Worm (Caenorhabditis elegans) whole organism, mixed stage, embryonic: ENCODE results near the gene F58B4.7.

Experiments
- M03D4.4 ChIP-seq: sonication (generic microtip); optimal IDR thresholded peaks from 2 replicates; lab custom pipeline; 2017; ENCODE audit warnings: mild to moderate bottlenecking, missing genetic modification characterization, missing compliant biosample characterization
- blmp-1 ChIP-seq: fragments of 150-350 bp; optimal IDR thresholded peaks from 2 replicates; lab custom pipeline; 2014; ENCODE audit warnings: missing biosample characterization, missing genetic modification characterization
- ceh-39 ChIP-seq: fragments of 150-350 bp; optimal IDR thresholded peaks from 2 replicates; lab custom pipeline; 2014; ENCODE audit warnings: missing biosample characterization, missing genetic modification characterization
- ceh-43 ChIP-seq: fragments of 200-800 bp; sonication (Bioruptor generic); optimal IDR thresholded peaks from 2 replicates; lab custom pipeline; 2018; ENCODE audit warnings: mild to moderate bottlenecking, missing genetic modification characterization, moderate library complexity, missing compliant biosample characterization
- ceh-83 ChIP-seq: fragments of 200-800 bp; sonication (Bioruptor generic); optimal IDR thresholded peaks from 2 replicates; lab custom pipeline; 2018; ENCODE audit warnings: mild to moderate bottlenecking, missing genetic modification characterization, missing compliant biosample characterization
- drap-1 ChIP-seq: fragments of 200-800 bp; sonication (Bioruptor generic); optimal IDR thresholded peaks from 3 replicates; lab custom pipeline; 2018; ENCODE audit warnings: mild to moderate bottlenecking, missing genetic modification characterization, missing compliant biosample characterization
- elt-1 ChIP-seq: sonication (generic microtip); optimal IDR thresholded peaks from 2 replicates; lab custom pipeline; 2017; ENCODE audit warnings: missing genetic modification characterization, mild to moderate bottlenecking, missing compliant biosample characterization, antibody characterized with exemption, moderate library complexity, borderline replicate concordance; ENCODE audit not compliant: insufficient read depth
- elt-3 ChIP-seq: fragments of 150-350 bp; optimal IDR thresholded peaks from 2 replicates; lab custom pipeline; 2014; ENCODE audit warnings: missing biosample characterization, missing genetic modification characterization
- flh-1 ChIP-seq: fragments of 200-800 bp; sonication (Bioruptor generic); optimal IDR thresholded peaks from 2 replicates; lab custom pipeline; 2018; ENCODE audit warnings: mild to moderate bottlenecking, missing genetic modification characterization, moderate library complexity, missing compliant biosample characterization
- ham-2 ChIP-seq: fragments of 200-800 bp; sonication (Bioruptor generic); optimal IDR thresholded peaks from 2 replicates; lab custom pipeline; 2018; ENCODE audit warnings: mild to moderate bottlenecking, missing genetic modification characterization, missing compliant biosample characterization
- hlh-1 ChIP-seq: fragments of 150-350 bp; optimal IDR thresholded peaks from 2 replicates; lab custom pipeline; 2014; ENCODE audit warnings: missing biosample characterization, missing genetic modification reagents, missing genetic modification characterization
- lin-13 ChIP-seq: fragments of 150-350 bp; optimal IDR thresholded peaks from 2 replicates; lab custom pipeline; 2014; ENCODE audit warnings: missing biosample characterization, missing genetic modification characterization
- lin-32 ChIP-seq: fragments of 200-800 bp; sonication (Bioruptor generic); optimal IDR thresholded peaks from 2 replicates; lab custom pipeline; 2018; ENCODE audit warnings: mild to moderate bottlenecking, missing genetic modification characterization, missing compliant biosample characterization
- lsy-2 ChIP-seq: fragments of 150-350 bp; optimal IDR thresholded peaks from 2 replicates; lab custom pipeline; 2014; ENCODE audit warnings: missing biosample characterization, missing genetic modification characterization
- mab-5 ChIP-seq: fragments of 150-350 bp; optimal IDR thresholded peaks from 2 replicates; lab custom pipeline; 2014; ENCODE audit warnings: missing biosample characterization, missing genetic modification characterization
- mep-1 ChIP-seq: fragments of 150-350 bp; optimal IDR thresholded peaks from 2 replicates; lab custom pipeline; 2017; ENCODE audit warnings: missing biosample characterization, missing genetic modification reagents, missing genetic modification characterization, inconsistent platforms
- mls-2 ChIP-seq: sonication (generic microtip); optimal IDR thresholded peaks from 2 replicates; lab custom pipeline; 2016; ENCODE audit warnings: mild to moderate bottlenecking, missing genetic modification characterization, moderate library complexity, missing compliant biosample characterization
- nhr-2 ChIP-seq: fragments of 150-350 bp; optimal IDR thresholded peaks from 2 replicates; lab custom pipeline; 2014; ENCODE audit warnings: missing biosample characterization, missing genetic modification characterization
- nhr-237 ChIP-seq: fragments of 150-350 bp; optimal IDR thresholded peaks from 2 replicates; lab custom pipeline; 2014; ENCODE audit warnings: missing biosample characterization, missing genetic modification characterization
- nhr-76 ChIP-seq: sonication (generic microtip); optimal IDR thresholded peaks from 2 replicates; lab custom pipeline; 2017; ENCODE audit warnings: missing biosample characterization, missing genetic modification characterization
- pha-4 ChIP-seq: fragments of 150-350 bp; optimal IDR thresholded peaks from 2 replicates; lab custom pipeline; 2018; ENCODE audit warnings: missing biosample characterization, missing genetic modification reagents, missing genetic modification characterization
- sem-2 ChIP-seq: fragments of 200-800 bp; sonication (Bioruptor generic); optimal IDR thresholded peaks from 2 replicates; lab custom pipeline; 2018; ENCODE audit warnings: mild to moderate bottlenecking, missing genetic modification characterization, missing compliant biosample characterization
- snpc-4 ChIP-seq: fragments of 150-350 bp; optimal IDR thresholded peaks from 2 replicates; lab custom pipeline; 2014; ENCODE audit warnings: missing biosample characterization, missing genetic modification characterization
- sptf-1 ChIP-seq: sonication (generic microtip); optimal IDR thresholded peaks from 2 replicates; lab custom pipeline; 2017; ENCODE audit warnings: mild to moderate bottlenecking, missing genetic modification characterization, moderate library complexity, missing compliant biosample characterization
- tbx-8 ChIP-seq: fragments of 200-800 bp; sonication (Bioruptor generic); optimal IDR thresholded peaks from 2 replicates; lab custom pipeline; 2018; ENCODE audit warnings: mild to moderate bottlenecking, missing genetic modification characterization, moderate library complexity, missing compliant biosample characterization
- unc-120 ChIP-seq: sonication (generic microtip); optimal IDR thresholded peaks from 2 replicates; lab custom pipeline; 2017; ENCODE audit warnings: missing genetic modification characterization, missing compliant biosample characterization; ENCODE audit not compliant: poor library complexity, severe bottlenecking
- unc-39 ChIP-seq: fragments of 150-350 bp; optimal IDR thresholded peaks from 2 replicates; lab custom pipeline; 2014; ENCODE audit warnings: missing biosample characterization, missing genetic modification characterization
- unc-62 ChIP-seq: fragments of 150-350 bp; optimal IDR thresholded peaks from 2 replicates; lab custom pipeline; 2014; ENCODE audit warnings: missing biosample characterization, missing genetic modification reagents, missing genetic modification characterization
- zip-8 ChIP-seq: fragments of 150-350 bp; optimal IDR thresholded peaks from 2 replicates; lab custom pipeline; 2014; ENCODE audit warnings: missing biosample characterization, missing genetic modification characterization
- ztf-11 ChIP-seq: fragments of 150-350 bp; optimal IDR thresholded peaks from 2 replicates; lab custom pipeline; 2014; ENCODE audit warnings: missing biosample characterization, missing genetic modification characterization

The F58B4.7 gene

DNA sequence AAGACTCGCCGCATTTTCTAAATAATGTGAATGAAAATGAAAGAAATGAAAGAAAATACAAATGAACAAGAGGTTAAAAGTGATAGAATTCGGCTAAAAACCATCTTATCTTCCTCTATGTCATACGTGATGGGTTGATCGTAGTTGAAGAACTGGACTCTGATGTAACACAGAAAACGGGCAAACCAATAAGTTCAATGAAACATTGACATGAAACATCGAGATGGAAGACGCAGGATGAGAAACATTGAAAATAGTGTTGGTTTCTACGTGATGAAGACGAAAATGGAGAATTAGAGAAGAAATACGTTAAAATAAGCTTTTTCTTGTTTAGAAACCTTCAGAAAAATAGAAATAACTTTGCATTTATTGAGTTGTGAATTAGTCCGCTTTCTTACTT is 32.1 kb downstream of the F58B4.7 start, which contains the start of gene F32D8.12:
F32D8.12 (minus strand) TSS at position 48 of the 400 bp plus-strand sequence.
- no peak for TF ChIP-seq nhr-76
- no peak for TF ChIP-seq ceh-39 (tag; lab: Kevin White, UChicago)

DNA sequence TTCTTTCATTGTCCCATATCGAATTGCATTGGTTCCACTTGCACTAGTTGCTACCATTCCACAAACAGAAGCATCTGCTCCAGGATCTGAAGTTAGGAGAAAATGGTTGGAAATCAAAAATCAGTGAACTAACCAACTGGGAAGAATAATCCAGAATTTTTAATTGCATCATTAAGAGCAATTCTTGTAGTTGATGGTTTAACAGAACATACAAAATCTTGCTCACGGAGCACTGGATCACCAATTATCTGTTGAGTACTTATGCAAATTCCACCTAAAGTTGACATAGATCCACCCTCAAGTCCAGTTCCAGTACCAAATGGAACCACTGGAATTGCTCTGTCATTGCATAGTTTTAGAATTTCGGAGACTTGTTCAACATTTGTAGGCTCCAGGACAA is 33.4 kb downstream of the F58B4.7 start:
- TF ChIP-seq blmp-1 (tag; lab: Kevin White, UChicago) (no peak), ceh-83 (GFP tag; lab: Kevin White, UChicago) (no peak), ham-2 (GFP tag; lab: Kevin White, UChicago) (no peak), nhr-2 (no peak), ztf-11 (no peak)

DNA sequence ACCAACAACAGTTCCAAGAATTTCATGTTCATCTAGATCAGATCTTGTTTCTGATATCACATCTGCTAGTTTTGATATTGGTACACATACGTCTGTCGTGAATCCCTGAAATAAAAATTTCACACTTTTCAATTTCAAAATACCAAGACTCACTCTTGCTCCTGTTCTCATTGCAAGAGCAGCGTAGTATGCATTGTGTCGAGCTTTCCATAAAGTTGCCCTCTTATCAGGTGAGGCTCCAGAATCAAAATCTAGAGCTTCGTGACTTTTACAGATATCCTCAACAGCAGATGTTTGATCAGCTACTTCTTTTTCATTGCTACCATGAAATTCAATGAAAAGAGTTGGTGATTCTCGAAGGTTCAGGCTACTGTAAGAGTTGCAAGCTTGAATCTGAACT is 34.1 kb downstream of the F58B4.7 start, which contains the start of gene F32D8.11:
F32D8.11 (minus strand) TSS at position 101 of the 400 bp plus-strand sequence.
- TF ChIP-seq M03D4.4 (tag; lab: Kevin White, UChicago): no peak
- no peak for TF ChIP-seq sem-2 (GFP tag; lab: Kevin White, UChicago)
- TF ChIP-seq ceh-39 (tag; lab: Kevin White, UChicago): no peak
- no peak for TF ChIP-seq mab-5 (tag; lab: Kevin White, UChicago)
- TF ChIP-seq mls-2 (tag; lab: Kevin White, UChicago): no peak
- no peak for TF ChIP-seq nhr-76
- TF ChIP-seq unc-39 (tag; lab: Kevin White, UChicago): no peak
- no peak for TF ChIP-seq elt-3 (tag; lab: Kevin White, UChicago)
- TF ChIP-seq lin-32 (GFP tag; lab: Kevin White, UChicago): no peak

DNA sequence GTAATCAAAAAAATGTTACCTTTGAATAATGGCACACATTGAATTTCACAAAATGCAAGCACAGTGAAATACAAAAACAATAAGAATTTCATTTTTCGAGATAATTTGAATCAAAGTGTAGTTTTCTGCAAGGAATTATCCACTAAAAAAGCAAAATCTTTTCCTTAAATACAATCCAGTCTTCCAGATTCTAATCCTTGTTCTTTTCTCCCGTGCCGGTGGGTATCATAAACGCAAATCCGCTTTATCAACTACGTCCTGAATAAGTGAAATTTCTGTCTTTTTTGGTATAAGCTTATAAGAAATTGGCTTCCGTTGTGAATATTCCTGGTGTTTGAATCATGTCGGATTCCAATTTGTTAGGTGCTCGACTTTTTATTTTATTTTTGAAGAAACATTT is 35.0 kb downstream of the F58B4.7 start:
- TF ChIP-seq snpc-4 (tag; lab: Kevin White, UChicago) (no peak), ham-2 (GFP tag; lab: Kevin White, UChicago) (no peak), mls-2 (tag; lab: Kevin White, UChicago) (no peak), unc-62 (GFP tag; lab: Kevin White, UChicago) (no peak), pha-4 (tag; lab: Kevin White, UChicago) (no peak), unc-39 (tag; lab: Kevin White, UChicago) (no peak), unc-120 (tag; lab: Kevin White, UChicago) (no peak), ceh-43 (GFP tag; lab: Kevin White, UChicago) (no peak), nhr-237 (tag; lab: Kevin White, UChicago) (no peak), tbx-8 (GFP tag; lab: Kevin White, UChicago) (no peak), ceh-83 (GFP tag; lab: Kevin White, UChicago) (no peak), sptf-1 (tag; lab: Kevin White, UChicago) (no peak), elt-1 (no peak)

DNA sequence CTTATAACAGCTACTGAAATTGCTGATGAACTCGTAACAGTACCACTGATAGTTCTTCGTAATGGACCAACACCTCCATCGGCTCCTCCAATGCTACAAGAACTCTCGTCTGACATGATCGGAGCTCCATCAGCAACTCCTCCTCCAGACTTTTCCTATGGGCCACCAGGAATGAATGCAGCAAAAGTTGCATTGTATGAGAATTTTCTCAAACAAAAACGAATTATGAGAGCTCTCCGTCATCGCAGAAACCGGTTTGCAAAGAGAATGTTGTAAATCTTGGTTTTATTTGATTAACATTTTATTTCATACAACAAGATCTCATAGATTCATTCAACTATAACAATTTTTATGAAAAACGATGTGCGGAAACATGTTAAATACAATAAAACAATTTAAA is 35.6 kb downstream of the F58B4.7 start:
- TF ChIP-seq hlh-1 (tag; lab: Kevin White, UChicago) (no peak), zip-8 (no peak), sptf-1 (tag; lab: Kevin White, UChicago) (no peak), elt-1 (no peak), lsy-2 (tag; lab: Kevin White, UChicago) (no peak), unc-120 (tag; lab: Kevin White, UChicago) (no peak), nhr-2 (no peak), blmp-1 (tag; lab: Kevin White, UChicago) (no peak), lin-13 (tag; lab: Kevin White, UChicago) (no peak), flh-1 (GFP tag; lab: Kevin White, UChicago) (no peak)
- TF ChIP-seq, all 35 proteins: peak for 0

DNA sequence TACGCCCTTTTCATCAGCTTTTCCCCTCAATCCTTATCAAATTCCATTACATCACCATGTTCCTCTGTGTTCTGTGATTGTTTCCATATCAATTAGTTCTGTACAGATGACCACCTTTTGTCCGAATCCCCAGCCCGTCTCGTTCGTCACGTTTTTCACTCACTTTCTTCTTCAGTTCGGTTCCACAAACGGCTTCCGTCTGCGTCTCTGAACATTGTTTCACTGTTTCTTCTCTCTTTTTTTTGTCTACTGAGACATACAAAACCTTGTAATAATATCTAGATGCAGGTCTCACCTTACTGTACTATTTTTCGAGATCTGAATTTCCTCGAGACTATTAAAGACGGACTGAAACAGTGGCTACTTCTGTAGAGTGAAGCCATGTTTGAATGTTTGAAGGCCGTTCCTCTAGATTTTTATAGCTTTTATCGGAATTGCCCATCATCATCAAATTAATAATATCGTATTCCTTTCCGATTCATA is 36.7 kb downstream of the F58B4.7 start, which contains the start of gene F32D8.3:
F32D8.3 (plus strand) TSS at position 433 of the 483 bp plus-strand sequence.
- TF ChIP-seq nhr-76: no peak
- TF ChIP-seq drap-1 (GFP tag; lab: Kevin White, UChicago): no peak
- no peak for TF ChIP-seq elt-3 (tag; lab: Kevin White, UChicago)
- TF ChIP-seq flh-1 (GFP tag; lab: Kevin White, UChicago): no peak
- TF ChIP-seq ztf-11: no peak
- TF ChIP-seq sem-2 (GFP tag; lab: Kevin White, UChicago): no peak
- TF ChIP-seq M03D4.4 (tag; lab: Kevin White, UChicago): no peak
- TF ChIP-seq mep-1 (tag; lab: Kevin White, UChicago): no peak
- TF ChIP-seq lsy-2 (tag; lab: Kevin White, UChicago): no peak
